Fruit fly (Drosophila melanogaster) whole organism, wandering third instar larva: ENCODE results near the gene CG43774.
A peak's percentile ranks its signal among the peaks of the same experiment; 100 is the strongest.

Experiments used
- Abd-B ChIP-seq: fragments of >200 bp; optimal IDR thresholded peaks from 2 replicates; lab custom pipeline; 2017; ENCODE audit warnings: missing biosample characterization, missing genetic modification characterization
- CG32264 ChIP-seq: fragments of 200-800 bp; sonication (Bioruptor generic); optimal IDR thresholded peaks from 2 replicates; lab custom pipeline; 2016; ENCODE audit warnings: missing biosample characterization, missing genetic modification characterization
- CG9705 ChIP-seq: fragments of 200-800 bp; sonication (Bioruptor generic); optimal IDR thresholded peaks from 2 replicates; lab custom pipeline; 2018; ENCODE audit warnings: missing biosample characterization, mild to moderate bottlenecking, missing genetic modification characterization
- CrebA ChIP-seq: fragments of 200-800 bp; sonication (Bioruptor generic); optimal IDR thresholded peaks from 2 replicates; lab custom pipeline; 2016; ENCODE audit warnings: missing biosample characterization, mild to moderate bottlenecking, missing genetic modification characterization, borderline replicate concordance
- Dfd ChIP-seq: fragments of >200 bp; optimal IDR thresholded peaks from 2 replicates; lab custom pipeline; 2017; ENCODE audit warnings: missing biosample characterization, missing genetic modification characterization
- Dif ChIP-seq: fragments of 200-275, 200-300 bp; sonication (Bioruptor generic); optimal IDR thresholded peaks from 2 replicates; lab custom pipeline; 2018; ENCODE audit warnings: missing biosample characterization, missing genetic modification characterization; ENCODE audit not compliant: partially characterized antibody
- GATAd ChIP-seq: sonication (Bioruptor generic); optimal IDR thresholded peaks from 2 replicates; lab custom pipeline; 2016; ENCODE audit warnings: missing biosample characterization, missing genetic modification characterization
- HLH106 ChIP-seq: fragments of 200-800 bp; optimal IDR thresholded peaks from 3 replicates; lab custom pipeline; 2019; ENCODE audit warnings: missing biosample characterization, mild to moderate bottlenecking, missing genetic modification characterization, moderate library complexity
- Hr78 ChIP-seq: fragments of >200 bp; optimal IDR thresholded peaks from 2 replicates; lab custom pipeline; 2017; ENCODE audit warnings: missing biosample characterization, missing genetic modification characterization
- Hr83 ChIP-seq: fragments of 200-300 bp; sonication (Bioruptor generic); optimal IDR thresholded peaks from 2 replicates; lab custom pipeline; 2016; ENCODE audit warnings: missing biosample characterization, mild to moderate bottlenecking, missing genetic modification characterization, moderate library complexity; ENCODE audit not compliant: poor library complexity, severe bottlenecking
- Jra ChIP-seq: sonication (Bioruptor generic); optimal IDR thresholded peaks from 2 replicates; lab custom pipeline; 2016; ENCODE audit warnings: missing biosample characterization, missing genetic modification characterization
- Mio ChIP-seq: sonication (Bioruptor generic); optimal IDR thresholded peaks from 2 replicates; lab custom pipeline; 2016; ENCODE audit warnings: missing biosample characterization, missing genetic modification characterization
- Myc ChIP-seq: fragments of >200 bp; optimal IDR thresholded peaks from 2 replicates; lab custom pipeline; 2017
- N ChIP-seq: fragments of >200 bp; optimal IDR thresholded peaks from 2 replicates; lab custom pipeline; 2018; ENCODE audit warnings: missing biosample characterization, missing external identifiers, missing genetic modification characterization
- OdsH ChIP-seq: fragments of 200-800 bp; sonication (Bioruptor generic); optimal IDR thresholded peaks from 2 replicates; lab custom pipeline; 2016; ENCODE audit warnings: missing biosample characterization, mild to moderate bottlenecking, missing genetic modification characterization
- Rel ChIP-seq, 2 experiments: fragments of 200-800 bp; sonication (Bioruptor generic) in 1 of 2; optimal IDR thresholded peaks; 2 replicates in 1 of 2; 3 replicates in 1 of 2; lab custom pipeline; 2016 to 2019; ENCODE audit warnings: mild to moderate bottlenecking in 2 of 2, missing biosample characterization in 2 of 2, missing genetic modification characterization in 2 of 2, moderate library complexity in 1 of 2
- Sp1 ChIP-seq: fragments of 200-800 bp; sonication (Bioruptor generic); optimal IDR thresholded peaks from 3 replicates; lab custom pipeline; 2019; ENCODE audit warnings: missing biosample characterization, mild to moderate bottlenecking, missing genetic modification characterization, moderate library complexity
- Vsx2 ChIP-seq: fragments of 200-300, 225-300 bp; sonication (Bioruptor generic); optimal IDR thresholded peaks from 2 replicates; lab custom pipeline; 2018; ENCODE audit warnings: missing biosample characterization, missing genetic modification characterization; ENCODE audit not compliant: partially characterized antibody
- br ChIP-seq: fragments of 200-800 bp; sonication (Bioruptor generic); optimal IDR thresholded peaks from 2 replicates; lab custom pipeline; 2016; ENCODE audit warnings: missing biosample characterization, missing genetic modification characterization
- brk ChIP-seq: fragments of 200-800 bp; sonication (Bioruptor generic); optimal IDR thresholded peaks from 2 replicates; lab custom pipeline; 2016; ENCODE audit warnings: missing biosample characterization, mild to moderate bottlenecking, missing genetic modification characterization
- dl ChIP-seq, 2 experiments: fragments of 175-275, 200-275 bp in 1 of 2; fragments of 200-275 bp in 1 of 2; sonication (Bioruptor generic); optimal IDR thresholded peaks; lab custom pipeline; 2018; ENCODE audit warnings: mild to moderate bottlenecking in 2 of 2, missing biosample characterization in 2 of 2, missing genetic modification characterization in 2 of 2, moderate library complexity in 2 of 2; ENCODE audit not compliant: partially characterized antibody in 2 of 2, insufficient read depth in 1 of 2
- dmrt93B ChIP-seq: fragments of 200-800 bp; sonication (Bioruptor generic); optimal IDR thresholded peaks from 2 replicates; lab custom pipeline; 2018; ENCODE audit warnings: missing biosample characterization, mild to moderate bottlenecking, missing genetic modification characterization
- dsf ChIP-seq: sonication (Bioruptor generic); optimal IDR thresholded peaks from 2 replicates; lab custom pipeline; 2016; ENCODE audit warnings: missing biosample characterization, missing genetic modification characterization, borderline replicate concordance
- ey ChIP-seq: fragments of 200-800 bp; sonication (Bioruptor generic); optimal IDR thresholded peaks from 2 replicates; lab custom pipeline; 2016; ENCODE audit warnings: missing biosample characterization, missing genetic modification characterization
- foxo ChIP-seq, 2 experiments: fragments of 200-800 bp; sonication (Bioruptor generic); optimal IDR thresholded peaks; 2 replicates in 1 of 2; 3 replicates in 1 of 2; lab custom pipeline; 2016 to 2017; ENCODE audit warnings: missing biosample characterization in 2 of 2, missing genetic modification characterization in 2 of 2
- fru ChIP-seq: fragments of 200-800 bp; sonication (Bioruptor generic); optimal IDR thresholded peaks from 3 replicates; lab custom pipeline; 2016; ENCODE audit warnings: missing biosample characterization, mild to moderate bottlenecking, missing genetic modification characterization
- h ChIP-seq: fragments of 200-800 bp; sonication (Bioruptor generic); optimal IDR thresholded peaks from 3 replicates; lab custom pipeline; 2016; ENCODE audit warnings: missing biosample characterization, mild to moderate bottlenecking, missing genetic modification characterization
- jim ChIP-seq: fragments of 175-275, 200-325 bp; sonication (Bioruptor generic); optimal IDR thresholded peaks from 2 replicates; lab custom pipeline; 2016; ENCODE audit warnings: missing biosample characterization, mild to moderate bottlenecking, missing genetic modification characterization
- lola ChIP-seq: fragments of >200 bp; optimal IDR thresholded peaks from 2 replicates; lab custom pipeline; 2017; ENCODE audit warnings: missing biosample characterization, missing genetic modification characterization
- pan ChIP-seq: fragments of >200 bp; optimal IDR thresholded peaks from 2 replicates; lab custom pipeline; 2017
- psq ChIP-seq: fragments of 200-800 bp; sonication (Bioruptor generic); optimal IDR thresholded peaks from 3 replicates; lab custom pipeline; 2017; ENCODE audit warnings: missing biosample characterization, mild to moderate bottlenecking, missing genetic modification characterization, moderate library complexity
- rgr ChIP-seq: fragments of 200-800 bp; sonication (Bioruptor generic); optimal IDR thresholded peaks from 3 replicates; lab custom pipeline; 2016; ENCODE audit warnings: missing biosample characterization, mild to moderate bottlenecking, missing genetic modification characterization
- sage ChIP-seq: fragments of 200-800 bp; sonication (Bioruptor generic); optimal IDR thresholded peaks from 2 replicates; lab custom pipeline; 2016; ENCODE audit warnings: missing biosample characterization, mild to moderate bottlenecking, missing genetic modification characterization
- sv ChIP-seq: fragments of 200-800 bp; sonication (Bioruptor generic); optimal IDR thresholded peaks from 3 replicates; lab custom pipeline; 2016; ENCODE audit warnings: missing biosample characterization, missing genetic modification characterization
- tai ChIP-seq: sonication (Bioruptor generic); optimal IDR thresholded peaks from 2 replicates; lab custom pipeline; 2016; ENCODE audit warnings: missing biosample characterization, missing genetic modification characterization
- usp ChIP-seq: fragments of >200 bp; optimal IDR thresholded peaks from 2 replicates; lab custom pipeline; 2017; ENCODE audit warnings: missing biosample characterization, missing genetic modification characterization
- woc ChIP-seq: sonication (Bioruptor generic); optimal IDR thresholded peaks from 2 replicates; lab custom pipeline; 2016; ENCODE audit warnings: missing biosample characterization, mild to moderate bottlenecking, missing genetic modification characterization

CG43774 gene

DNA sequence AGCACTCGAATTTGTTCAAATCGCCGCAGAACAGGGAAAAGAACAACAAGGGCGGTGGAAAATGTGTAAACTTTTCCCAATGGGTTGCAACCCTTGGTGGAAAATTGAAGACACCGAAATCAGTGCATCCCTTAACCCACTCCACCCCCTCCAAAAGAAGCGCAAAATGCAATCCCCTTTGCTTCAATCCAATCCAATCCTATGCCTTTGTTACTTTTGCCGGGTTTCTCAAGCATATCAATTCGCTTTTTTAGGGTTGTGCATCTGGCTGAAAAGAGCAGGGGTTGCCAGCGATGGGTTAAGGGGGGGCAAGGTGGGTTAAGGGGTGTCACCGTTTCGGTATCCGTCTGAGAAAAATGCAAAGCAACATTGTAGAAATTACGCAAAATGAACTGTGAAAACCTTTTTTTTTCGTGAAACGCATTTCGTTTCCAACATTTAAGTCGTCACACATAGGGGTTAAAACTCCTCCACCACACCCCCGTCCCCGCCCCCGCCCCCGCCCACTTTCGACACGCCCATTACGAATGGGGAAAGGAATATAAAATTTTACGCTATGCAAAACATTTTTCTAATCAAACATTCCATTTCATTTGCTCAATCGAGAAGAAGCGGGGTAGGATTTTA is 29.7 kb downstream of the CG43774 start:
- no peak for TF ChIP-seq Mio (GFP tag; lab: Kevin White, UChicago)
- TF ChIP-seq dl (GFP tag; optimal IDR thresholded peaks at IDR 0.05; lab: Kevin White, UChicago; ENCODE audit: insufficient read depth in 1 of 2, partially characterized antibody in 2 of 2), result no peak
- TF ChIP-seq CG32264 (GFP tag; lab: Kevin White, UChicago), result no peak

DNA sequence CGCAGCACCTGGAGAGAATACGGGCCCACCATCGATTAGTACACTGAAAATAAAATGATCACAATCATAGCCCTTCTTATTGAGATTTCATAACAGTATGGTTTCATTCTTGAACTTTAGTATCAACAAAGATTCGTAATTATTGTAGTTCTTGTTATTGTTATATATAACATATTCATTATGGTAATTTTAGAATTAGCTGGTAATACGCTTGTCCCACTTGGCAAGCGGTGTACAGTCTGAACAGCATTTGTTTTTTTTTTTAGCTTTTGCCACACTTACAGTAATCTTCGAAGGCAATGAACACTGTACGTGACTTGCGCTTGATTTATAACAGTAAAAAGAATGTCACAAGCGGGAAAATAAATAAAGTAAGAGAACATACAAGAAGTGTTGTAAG is 34.6 kb downstream of the CG43774 start:
- no peak for TF ChIP-seq Myc (lab: Kevin White, UChicago)
- no peak for TF ChIP-seq sage
- no peak for TF ChIP-seq Dif
- TF ChIP-seq dmrt93B, result no peak
- no peak for TF ChIP-seq Rel (GFP tag; optimal IDR thresholded peaks at IDR 0.05; lab: Kevin White, UChicago)
- no peak for TF ChIP-seq Rel (tag; optimal IDR thresholded peaks at IDR 0.05; lab: Kevin White, UChicago)
- TF ChIP-seq ey (GFP tag; lab: Kevin White, UChicago), result no peak
- TF ChIP-seq Hr83 (GFP tag; lab: Kevin White, UChicago), result no peak
- no peak for TF ChIP-seq Vsx2 (GFP tag; lab: Kevin White, UChicago)
- TF ChIP-seq h, result no peak
- TF ChIP-seq dl (GFP tag; optimal IDR thresholded peaks at IDR 0.05; lab: Kevin White, UChicago; ENCODE audit: insufficient read depth in 1 of 2, partially characterized antibody in 2 of 2), result no peak
- no peak for TF ChIP-seq jim
- TF ChIP-seq Sp1, result no peak
- no peak for TF ChIP-seq GATAd (GFP tag; lab: Kevin White, UChicago)
- TF ChIP-seq dsf, result no peak
- TF ChIP-seq HLH106 (tag; lab: Kevin White, UChicago), result no peak
- TF ChIP-seq CG32264 (GFP tag; lab: Kevin White, UChicago), result no peak
- TF ChIP-seq Hr78 (GFP tag; lab: Kevin White, UChicago), result no peak
- TF ChIP-seq OdsH (GFP tag; lab: Kevin White, UChicago), result no peak
- no peak for TF ChIP-seq CG9705
- TF ChIP-seq woc, result no peak
- TF ChIP-seq, all 38 proteins: peak for 0

DNA sequence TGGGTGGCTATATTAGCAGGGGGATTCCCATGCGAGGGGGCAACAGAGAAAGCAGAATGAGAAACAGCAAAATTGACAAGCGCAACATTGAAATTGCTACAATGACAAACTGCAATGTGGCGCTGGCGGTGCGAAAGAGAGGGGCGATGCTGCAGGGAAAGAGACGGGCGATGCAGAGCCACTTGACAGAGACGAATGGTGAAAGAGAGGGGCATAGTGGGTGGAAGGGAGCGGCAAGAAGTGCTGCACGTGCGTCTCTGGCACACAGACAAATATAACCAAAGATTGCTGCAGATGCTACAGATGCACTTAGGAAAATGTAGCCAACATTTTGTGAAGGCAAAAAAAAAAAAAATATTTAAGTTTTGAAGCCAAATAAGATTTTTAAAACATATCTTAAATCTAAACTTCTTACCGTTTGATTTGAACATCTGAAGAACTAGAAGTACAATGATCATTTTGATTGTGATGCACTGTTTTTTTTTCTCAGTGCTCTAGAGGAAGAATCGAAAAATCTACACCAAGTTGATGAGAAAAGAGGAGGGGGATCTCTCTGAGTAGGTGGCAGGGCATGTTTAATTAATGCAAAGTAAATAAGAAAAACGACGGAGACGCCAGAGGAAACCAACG is 36.8 kb downstream of the CG43774 start:
- TF ChIP-seq Sp1, result peak; percentile 14
- no peak for TF ChIP-seq CG9705
- no peak for TF ChIP-seq sv
- peak; percentile 22 for TF ChIP-seq ey (GFP tag; lab: Kevin White, UChicago)
- no peak for TF ChIP-seq Jra
- TF ChIP-seq woc, result no peak
- no peak for TF ChIP-seq brk (GFP tag; lab: Kevin White, UChicago)
- TF ChIP-seq N (GFP tag; lab: Kevin White, UChicago), result no peak
- TF ChIP-seq usp (GFP tag; lab: Kevin White, UChicago), result no peak
- TF ChIP-seq CrebA (GFP tag; lab: Kevin White, UChicago), result no peak
- no peak for TF ChIP-seq Mio (GFP tag; lab: Kevin White, UChicago)
- no peak for TF ChIP-seq Rel (GFP tag; optimal IDR thresholded peaks at IDR 0.05; lab: Kevin White, UChicago)
- TF ChIP-seq Rel (tag; optimal IDR thresholded peaks at IDR 0.05; lab: Kevin White, UChicago), result no peak
- no peak for TF ChIP-seq Dif
- peak; percentile 7 for TF ChIP-seq h
- TF ChIP-seq GATAd (GFP tag; lab: Kevin White, UChicago), result no peak
- peak; percentile 11 for TF ChIP-seq br
- TF ChIP-seq CG32264 (GFP tag; lab: Kevin White, UChicago), result no peak
- no peak for TF ChIP-seq rgr (GFP tag; lab: Kevin White, UChicago)
- no peak for TF ChIP-seq pan (lab: Kevin White, UChicago)
- TF ChIP-seq psq (GFP tag; lab: Kevin White, UChicago), result no peak
- TF ChIP-seq Myc (lab: Kevin White, UChicago), result no peak
- TF ChIP-seq Dfd (GFP tag; lab: Kevin White, UChicago), result no peak
- TF ChIP-seq sage, result no peak
- TF ChIP-seq lola (GFP tag; lab: Kevin White, UChicago), result no peak
- no peak for TF ChIP-seq dl (GFP tag; optimal IDR thresholded peaks at IDR 0.05; lab: Kevin White, UChicago; ENCODE audit: insufficient read depth in 1 of 2, partially characterized antibody in 2 of 2)
- no peak for TF ChIP-seq Abd-B
- no peak for TF ChIP-seq jim
- TF ChIP-seq dsf, result no peak
- TF ChIP-seq foxo (GFP tag; optimal IDR thresholded peaks at IDR 0.05; lab: Kevin White, UChicago), result peak in 1 of 2 experiments; percentile 21
- no peak for TF ChIP-seq Hr78 (GFP tag; lab: Kevin White, UChicago)
- peak; percentile 38 for TF ChIP-seq fru (GFP tag; lab: Kevin White, UChicago)
- TF ChIP-seq dmrt93B, result no peak
- TF ChIP-seq HLH106 (tag; lab: Kevin White, UChicago), result no peak
- TF ChIP-seq Hr83 (GFP tag; lab: Kevin White, UChicago), result no peak
- TF ChIP-seq OdsH (GFP tag; lab: Kevin White, UChicago), result peak; percentile 16
- TF ChIP-seq tai (GFP tag; lab: Kevin White, UChicago), result no peak
